Fruit fly (Drosophila melanogaster) whole organism, embryonic: Measurements from ENCODE around the gene nompC.

Experiments used
- Blimp-1 ChIP-seq: fragments of 200-800 bp; sonication (Bioruptor generic); optimal IDR thresholded peaks from 3 replicates; lab custom pipeline; 2018; ENCODE audit warnings: missing biosample characterization, missing genetic modification characterization, mild to moderate bottlenecking, moderate library complexity, missing genetic modification reagents
- C15 ChIP-seq: fragments of 200-800 bp; sonication (Bioruptor generic); IDR thresholded peaks from 3 replicates; pipeline ENCODE4 v1.3.6; 2022; ENCODE audit warnings: missing biosample characterization, missing genetic modification characterization
- CG13123 ChIP-seq: fragments of 200-800 bp; sonication (Bioruptor generic); optimal IDR thresholded peaks from 2 replicates; lab custom pipeline; 2016; ENCODE audit warnings: missing biosample characterization, missing genetic modification characterization
- CG14441 ChIP-seq: fragments of 200-800 bp; sonication (Bioruptor generic); IDR thresholded peaks from 2 replicates; pipeline ENCODE4 v1.3.6; 2022; ENCODE audit warnings: missing biosample characterization, missing genetic modification characterization
- CG14710 ChIP-seq: fragments of 200-800 bp; sonication (Bioruptor generic); optimal IDR thresholded peaks from 3 replicates; lab custom pipeline; 2019; ENCODE audit warnings: missing biosample characterization, mild to moderate bottlenecking, missing genetic modification characterization, moderate library complexity
- CG16813 ChIP-seq: fragments of 200-800 bp; sonication (Bioruptor generic); IDR thresholded peaks from 3 replicates; pipeline ENCODE4 v1.3.6; 2022; ENCODE audit warnings: missing biosample characterization, missing genetic modification characterization; ENCODE audit not compliant: partially characterized antibody
- CG18619 ChIP-seq: fragments of 200-800 bp; sonication (Bioruptor generic); optimal IDR thresholded peaks from 3 replicates; lab custom pipeline; 2017; ENCODE audit warnings: missing biosample characterization, mild to moderate bottlenecking, missing genetic modification characterization
- CG30403 ChIP-seq: fragments of 200-800 bp; sonication (Bioruptor generic); optimal IDR thresholded peaks from 3 replicates; lab custom pipeline; 2016; ENCODE audit warnings: missing biosample characterization, missing genetic modification characterization
- CG30431 ChIP-seq: fragments of 200-800 bp; sonication (Bioruptor generic); optimal IDR thresholded peaks from 2 replicates; lab custom pipeline; 2017; ENCODE audit warnings: missing biosample characterization, missing genetic modification characterization
- CG42726 ChIP-seq: fragments of 200-800 bp; sonication (Bioruptor generic); IDR thresholded peaks from 2 replicates; pipeline ENCODE4 v1.3.6; 2022; ENCODE audit warnings: missing biosample characterization, missing genetic modification characterization; ENCODE audit not compliant: partially characterized antibody
- CG6683 ChIP-seq: fragments of 200-800 bp; sonication (Bioruptor generic); optimal IDR thresholded peaks from 2 replicates; lab custom pipeline; 2017; ENCODE audit warnings: missing biosample characterization, mild to moderate bottlenecking, missing genetic modification characterization, missing genetic modification reagents
- CG6854 ChIP-seq: fragments of 200-800 bp; sonication (Bioruptor generic); optimal IDR thresholded peaks from 3 replicates; lab custom pipeline; 2017; ENCODE audit warnings: missing biosample characterization, mild to moderate bottlenecking, missing genetic modification characterization
- CG7271 ChIP-seq: fragments of 200-800 bp; sonication (Bioruptor generic); optimal IDR thresholded peaks from 2 replicates; lab custom pipeline; 2018; ENCODE audit warnings: missing biosample characterization, mild to moderate bottlenecking, missing genetic modification characterization, moderate library complexity
- CG9215 ChIP-seq: fragments of 200-800 bp; sonication (Bioruptor generic); IDR thresholded peaks from 2 replicates; pipeline ENCODE4 v1.3.6; 2022; ENCODE audit warnings: missing biosample characterization, missing genetic modification characterization
- CG9817 ChIP-seq: fragments of 200-800 bp; sonication (Bioruptor generic); optimal IDR thresholded peaks from 2 replicates; lab custom pipeline; 2018; ENCODE audit warnings: missing biosample characterization, mild to moderate bottlenecking, missing genetic modification characterization, moderate library complexity
- Chrac-16 ChIP-seq: fragments of 200-800 bp; sonication (Bioruptor generic); optimal IDR thresholded peaks from 3 replicates; lab custom pipeline; 2016; ENCODE audit warnings: missing biosample characterization, missing genetic modification characterization
- Dek ChIP-seq: fragments of 200-800 bp; sonication (Bioruptor generic); optimal IDR thresholded peaks from 3 replicates; lab custom pipeline; 2019; ENCODE audit warnings: missing biosample characterization, mild to moderate bottlenecking, missing genetic modification characterization, moderate library complexity
- Dip2 ChIP-seq: fragments of 200-800 bp; sonication (Bioruptor generic); IDR thresholded peaks from 2 replicates; pipeline ENCODE4 v1.3.6; 2022; ENCODE audit warnings: missing biosample characterization, missing genetic modification characterization
- Elba2 ChIP-seq: fragments of 200-800 bp; sonication (Bioruptor generic); optimal IDR thresholded peaks from 3 replicates; lab custom pipeline; 2016; ENCODE audit warnings: missing biosample characterization, missing genetic modification characterization
- Fer1 ChIP-seq: fragments of 200-800 bp; sonication (Bioruptor generic); optimal IDR thresholded peaks from 2 replicates; lab custom pipeline; 2017; ENCODE audit warnings: missing biosample characterization, mild to moderate bottlenecking, missing genetic modification characterization
- H2.0 ChIP-seq: fragments of 200-800 bp; sonication (Bioruptor generic); IDR thresholded peaks from 2 replicates; pipeline ENCODE4 v1.3.6; 2022; ENCODE audit warnings: missing biosample characterization, missing genetic modification characterization
- Hr3 ChIP-seq: fragments of 200-800 bp; sonication (Bioruptor generic); optimal IDR thresholded peaks from 3 replicates; lab custom pipeline; 2016; ENCODE audit warnings: missing biosample characterization, missing genetic modification characterization
- Jarid2 ChIP-seq: fragments of 200-800 bp; sonication (Bioruptor generic); optimal IDR thresholded peaks from 3 replicates; lab custom pipeline; 2017; ENCODE audit warnings: mild to moderate bottlenecking, missing biosample characterization, missing genetic modification reagents, missing genetic modification characterization
- Kr ChIP-seq: fragments of 200-800 bp; sonication (Bioruptor generic); optimal IDR thresholded peaks from 2 replicates; lab custom pipeline; 2017; ENCODE audit warnings: missing biosample characterization, mild to moderate bottlenecking, missing genetic modification characterization
- Nf-YC ChIP-seq: fragments of 200-800 bp; optimal IDR thresholded peaks from 3 replicates; lab custom pipeline; 2019; ENCODE audit warnings: missing biosample characterization, mild to moderate bottlenecking, missing genetic modification characterization, moderate library complexity
- Opbp ChIP-seq: fragments of 200-800 bp; sonication (Bioruptor generic); IDR thresholded peaks from 3 replicates; pipeline ENCODE4 v1.3.6; 2022; ENCODE audit warnings: missing biosample characterization, missing genetic modification characterization; ENCODE audit not compliant: partially characterized antibody
- Optix ChIP-seq: fragments of 200-800 bp; sonication (Bioruptor generic); IDR thresholded peaks from 3 replicates; pipeline ENCODE4 v1.3.6; 2022; ENCODE audit warnings: missing biosample characterization, missing genetic modification characterization
- Poxn ChIP-seq: fragments of 200-800 bp; sonication (Bioruptor generic); IDR thresholded peaks from 2 replicates; pipeline ENCODE4 v1.3.6; 2022; ENCODE audit warnings: missing biosample characterization, missing genetic modification characterization
- Sry-δ ChIP-seq: fragments of 200-800 bp; sonication (Bioruptor generic); optimal IDR thresholded peaks from 2 replicates; lab custom pipeline; 2016; ENCODE audit warnings: missing biosample characterization, missing genetic modification characterization
- Tbp ChIP-seq: fragments of >200 bp; optimal IDR thresholded peaks from 2 replicates; lab custom pipeline; 2018; ENCODE audit warnings: missing biosample characterization, missing genetic modification characterization
- bigmax ChIP-seq: fragments of 200-800 bp; sonication (Bioruptor generic); optimal IDR thresholded peaks from 2 replicates; lab custom pipeline; 2018; ENCODE audit warnings: missing biosample characterization, mild to moderate bottlenecking, missing genetic modification characterization
- cad ChIP-seq: fragments of >200 bp; optimal IDR thresholded peaks from 2 replicates; lab custom pipeline; 2017; ENCODE audit warnings: missing biosample characterization, missing genetic modification characterization
- crc ChIP-seq: fragments of 200-800 bp; sonication (Bioruptor generic); optimal IDR thresholded peaks from 2 replicates; lab custom pipeline; 2016; ENCODE audit warnings: missing biosample characterization, missing genetic modification characterization
- croc ChIP-seq: fragments of 200-800 bp; sonication (Bioruptor generic); conservative IDR thresholded peaks from 3 replicates; pipeline ENCODE4 v1.3.6; 2022; ENCODE audit warnings: missing biosample characterization, missing genetic modification characterization
- da ChIP-seq: fragments of 200-800 bp; sonication (Bioruptor generic); optimal IDR thresholded peaks from 2 replicates; lab custom pipeline; 2016; ENCODE audit warnings: missing biosample characterization, missing genetic modification characterization
- danr ChIP-seq: fragments of 200-800 bp; sonication (Bioruptor generic); IDR thresholded peaks from 2 replicates; pipeline ENCODE4 v1.3.6; 2022; ENCODE audit warnings: missing biosample characterization, missing genetic modification characterization
- dati ChIP-seq: fragments of 200-800 bp; sonication (Bioruptor generic); IDR thresholded peaks from 2 replicates; pipeline ENCODE4 v1.3.6; 2022; ENCODE audit warnings: missing biosample characterization, missing genetic modification characterization
- dimm ChIP-seq: fragments of 200-800 bp; sonication (Bioruptor generic); IDR thresholded peaks from 2 replicates; pipeline ENCODE4 v1.3.6; 2022; ENCODE audit warnings: missing biosample characterization, missing genetic modification characterization
- exex ChIP-seq: fragments of 200-800 bp; sonication (Bioruptor generic); optimal IDR thresholded peaks from 4 replicates; lab custom pipeline; 2018; ENCODE audit warnings: missing biosample characterization, mild to moderate bottlenecking, missing genetic modification characterization, moderate library complexity
- eyg ChIP-seq: fragments of 200-800 bp; sonication (Bioruptor generic); optimal IDR thresholded peaks from 3 replicates; lab custom pipeline; 2016; ENCODE audit warnings: missing biosample characterization, missing genetic modification characterization
- fd64A ChIP-seq: fragments of 200-800 bp; sonication (Bioruptor generic); optimal IDR thresholded peaks from 3 replicates; lab custom pipeline; 2018; ENCODE audit warnings: missing biosample characterization, mild to moderate bottlenecking, missing genetic modification characterization
- h ChIP-seq: fragments of >200 bp; optimal IDR thresholded peaks from 2 replicates; lab custom pipeline; 2017
- klu ChIP-seq: fragments of 200-800 bp; sonication (Bioruptor generic); IDR thresholded peaks from 2 replicates; pipeline ENCODE4 v1.3.6; 2022; ENCODE audit warnings: missing biosample characterization, missing genetic modification characterization
- pros ChIP-seq: fragments of 200-800 bp; sonication (Bioruptor generic); optimal IDR thresholded peaks from 3 replicates; lab custom pipeline; 2019; ENCODE audit warnings: missing biosample characterization, mild to moderate bottlenecking, missing genetic modification characterization, moderate library complexity
- psq ChIP-seq: fragments of 200-800 bp; sonication (Bioruptor generic); optimal IDR thresholded peaks from 2 replicates; lab custom pipeline; 2017; ENCODE audit warnings: missing biosample characterization, missing genetic modification characterization
- ro ChIP-seq: fragments of 200-800 bp; sonication (Bioruptor generic); IDR thresholded peaks from 2 replicates; pipeline ENCODE4 v1.3.6; 2022; ENCODE audit warnings: missing biosample characterization, missing genetic modification characterization
- sens-2 ChIP-seq: fragments of 200-800 bp; sonication (Bioruptor generic); IDR thresholded peaks from 2 replicates; pipeline ENCODE4 v1.3.6; 2022; ENCODE audit warnings: missing biosample characterization, missing genetic modification characterization
- stwl ChIP-seq: fragments of 200-800 bp; sonication (Bioruptor generic); optimal IDR thresholded peaks from 3 replicates; lab custom pipeline; 2018; ENCODE audit warnings: missing biosample characterization, mild to moderate bottlenecking, missing genetic modification characterization, moderate library complexity
- tna ChIP-seq: fragments of 200-800 bp; sonication (Bioruptor generic); IDR thresholded peaks from 2 replicates; pipeline ENCODE4 v1.3.6; 2022; ENCODE audit warnings: missing biosample characterization, missing genetic modification characterization; ENCODE audit not compliant: partially characterized antibody
- ttk ChIP-seq: fragments of 200-800 bp; sonication (Bioruptor generic); IDR thresholded peaks from 2 replicates; pipeline ENCODE4 v2.1.2; 2022; ENCODE audit warnings: missing biosample characterization, missing genetic modification characterization
- wor ChIP-seq: fragments of 200-800 bp; sonication (Bioruptor generic); IDR thresholded peaks from 2 replicates; pipeline ENCODE4 v1.3.6; 2022; ENCODE audit warnings: missing biosample characterization, missing genetic modification characterization
- zen2 ChIP-seq: fragments of 200-800 bp; sonication (Bioruptor generic); IDR thresholded peaks from 3 replicates; pipeline ENCODE4 v1.3.6; 2022; ENCODE audit warnings: missing biosample characterization, missing genetic modification characterization; ENCODE audit not compliant: partially characterized antibody
- zf30C ChIP-seq: fragments of 200-800 bp; sonication (Bioruptor generic); optimal IDR thresholded peaks from 3 replicates; lab custom pipeline; 2018; ENCODE audit warnings: missing biosample characterization, mild to moderate bottlenecking, missing genetic modification characterization

nompC gene

dm6 chr2L:5365841-5366240, 19.8 kb downstream of the nompC start (continued):
- TF ChIP-seq cad = no peak
- TF ChIP-seq Chrac-16 = peak; percentile 9
- TF ChIP-seq Sry-δ = no peak
- TF ChIP-seq dati (GFP tag; lab: Robert Waterston, UW) = no peak
- TF ChIP-seq zen2 = no peak
- TF ChIP-seq Hr3 = peak; percentile 32
- no peak for TF ChIP-seq tna (GFP tag; lab: Robert Waterston, UW)
- TF ChIP-seq pros (GFP tag; lab: Kevin White, UChicago) = no peak
- no peak for TF ChIP-seq ttk
- peak; percentile 34; the same call in 1 of the 3 replicates for TF ChIP-seq Opbp (GFP tag; lab: Robert Waterston, UW)
- TF ChIP-seq CG14710 (tag; lab: Kevin White, UChicago) = peak; percentile 53
- TF ChIP-seq exex (tag; lab: Kevin White, UChicago) = no peak
- TF ChIP-seq CG16813 = no peak
- no peak for TF ChIP-seq klu (GFP tag; lab: Robert Waterston, UW)
- no peak for TF ChIP-seq fd64A
- TF ChIP-seq CG6683 (GFP tag; lab: Kevin White, UChicago) = no peak
- TF ChIP-seq Dek (tag; lab: Kevin White, UChicago) = peak; percentile 46
- no peak for TF ChIP-seq zf30C (GFP tag; lab: Kevin White, UChicago)
- no peak for TF ChIP-seq dimm
- TF ChIP-seq CG14441 (GFP tag; lab: Robert Waterston, UW) = no peak
- no peak for TF ChIP-seq sens-2 (GFP tag; lab: Robert Waterston, UW)
- TF ChIP-seq CG30403 (GFP tag; lab: Kevin White, UChicago) = peak; percentile 42
- no peak for TF ChIP-seq psq (GFP tag; lab: Kevin White, UChicago)
- TF ChIP-seq CG9817 (tag; lab: Kevin White, UChicago) = peak; percentile 33
- TF ChIP-seq danr = no peak
- TF ChIP-seq Poxn (GFP tag; lab: Robert Waterston, UW) = no peak
- TF ChIP-seq Fer1 (GFP tag; lab: Kevin White, UChicago) = no peak
- TF ChIP-seq Jarid2 (GFP tag; lab: Kevin White, UChicago) = no peak
- TF ChIP-seq CG6854 (GFP tag; lab: Kevin White, UChicago) = no peak
- no peak for TF ChIP-seq Tbp (GFP tag; lab: Kevin White, UChicago)
- no peak for TF ChIP-seq ro
- TF ChIP-seq CG9215 (GFP tag; lab: Robert Waterston, UW) = no peak
- no peak for TF ChIP-seq Kr (GFP tag; lab: Kevin White, UChicago)
- TF ChIP-seq CG7271 (tag; lab: Kevin White, UChicago) = peak; percentile 2
- peak; percentile 17 for TF ChIP-seq Blimp-1 (GFP tag; lab: Kevin White, UChicago)
- no peak for TF ChIP-seq croc (GFP tag; lab: Robert Waterston, UW)
- TF ChIP-seq Elba2 (GFP tag; lab: Kevin White, UChicago) = no peak
- TF ChIP-seq Dip2 (GFP tag; lab: Robert Waterston, UW) = peak; percentile 78
- TF ChIP-seq eyg (GFP tag; lab: Kevin White, UChicago) = no peak
- no peak for TF ChIP-seq h (lab: Kevin White, UChicago)
- no peak for TF ChIP-seq bigmax (GFP tag; lab: Kevin White, UChicago)
- no peak for TF ChIP-seq crc (GFP tag; lab: Kevin White, UChicago)
- TF ChIP-seq CG13123 = no peak
- TF ChIP-seq da = no peak
- no peak for TF ChIP-seq Optix
- TF ChIP-seq CG30431 (GFP tag; lab: Kevin White, UChicago) = no peak
- no peak for TF ChIP-seq C15
- peak; percentile 38 for TF ChIP-seq Nf-YC (tag; lab: Kevin White, UChicago)
- peak; percentile 26 for TF ChIP-seq stwl (tag; lab: Kevin White, UChicago)
- TF ChIP-seq CG18619 = no peak
- no peak for TF ChIP-seq wor
- TF ChIP-seq H2.0 (GFP tag; lab: Robert Waterston, UW) = no peak
- TF ChIP-seq CG42726 (GFP tag; lab: Robert Waterston, UW) = 0 out of 2 replicates have a peak, but pooled peaks have one; percentile 41
